Fruit fly (Drosophila melanogaster) whole organism, embryonic: ENCODE results near the gene Cad74A.
A peak's percentile ranks its signal among the peaks of the same experiment; 100 is the strongest.

Source experiments
- Bteb2 ChIP-seq: fragments of 200-800 bp; sonication (Bioruptor generic); optimal IDR thresholded peaks from 2 replicates; lab custom pipeline; 2016; ENCODE audit warnings: missing biosample characterization, missing genetic modification characterization
- CG11093 ChIP-seq: fragments of 200-800 bp; sonication (Bioruptor generic); IDR thresholded peaks from 3 replicates; pipeline ENCODE4 v1.3.6; 2022; ENCODE audit warnings: missing biosample characterization, missing genetic modification characterization
- CG11247 ChIP-seq: fragments of 200-800 bp; sonication (Bioruptor generic); IDR thresholded peaks from 2 replicates; pipeline ENCODE4 v1.3.6; 2022; ENCODE audit warnings: missing biosample characterization, missing genetic modification characterization
- CG11695 ChIP-seq: fragments of 200-800 bp; sonication (Bioruptor generic); IDR thresholded peaks from 3 replicates; pipeline ENCODE4 v1.3.6; 2022; ENCODE audit warnings: missing biosample characterization, missing genetic modification characterization
- CG12744 ChIP-seq: fragments of 200-800 bp; sonication (Bioruptor generic); optimal IDR thresholded peaks from 2 replicates; lab custom pipeline; 2016; ENCODE audit warnings: missing biosample characterization, missing genetic modification characterization
- CG13624 ChIP-seq: fragments of 200-800 bp; sonication (Bioruptor generic); optimal IDR thresholded peaks from 2 replicates; lab custom pipeline; 2016; ENCODE audit warnings: missing biosample characterization, missing genetic modification characterization
- CG14014 ChIP-seq: fragments of 200-800 bp; sonication (Bioruptor generic); IDR thresholded peaks from 2 replicates; pipeline ENCODE4 v1.3.6; 2022; ENCODE audit warnings: missing biosample characterization, missing genetic modification characterization
- CG1647 ChIP-seq: fragments of 200-800 bp; sonication (Bioruptor generic); optimal IDR thresholded peaks from 3 replicates; lab custom pipeline; 2016; ENCODE audit warnings: missing biosample characterization, missing genetic modification characterization
- CG2116 ChIP-seq: fragments of 200-800 bp; sonication (Bioruptor generic); optimal IDR thresholded peaks from 3 replicates; lab custom pipeline; 2018; ENCODE audit warnings: missing biosample characterization, mild to moderate bottlenecking, missing genetic modification characterization
- CG2129 ChIP-seq: fragments of 200-800 bp; sonication (Bioruptor generic); IDR thresholded peaks from 2 replicates; pipeline ENCODE4 v1.3.6; 2022; ENCODE audit warnings: missing biosample characterization, missing genetic modification characterization; ENCODE audit not compliant: partially characterized antibody
- CG2712 ChIP-seq: fragments of 200-800 bp; optimal IDR thresholded peaks from 3 replicates; lab custom pipeline; 2019; ENCODE audit warnings: missing biosample characterization, mild to moderate bottlenecking, missing genetic modification characterization, moderate library complexity
- CG3065 ChIP-seq: fragments of 200-800 bp; sonication (Bioruptor generic); optimal IDR thresholded peaks from 2 replicates; lab custom pipeline; 2016; ENCODE audit warnings: missing biosample characterization, missing genetic modification characterization
- CG31441 ChIP-seq: fragments of 200-800 bp; sonication (Bioruptor generic); IDR thresholded peaks from 2 replicates; pipeline ENCODE4 v1.3.6; 2022; ENCODE audit warnings: missing biosample characterization, missing genetic modification characterization
- CG34422 ChIP-seq: fragments of 200-800 bp; sonication (Bioruptor generic); IDR thresholded peaks from 3 replicates; pipeline ENCODE4 v1.3.6; 2022; ENCODE audit warnings: missing biosample characterization, missing genetic modification characterization
- CG6254 ChIP-seq: fragments of 200-800 bp; sonication (Bioruptor generic); optimal IDR thresholded peaks from 3 replicates; lab custom pipeline; 2017; ENCODE audit warnings: mild to moderate bottlenecking, missing biosample characterization, missing genetic modification reagents, missing genetic modification characterization
- CG6654 ChIP-seq: fragments of 200-800 bp; sonication (Bioruptor generic); optimal IDR thresholded peaks from 2 replicates; lab custom pipeline; 2017; ENCODE audit warnings: missing biosample characterization, mild to moderate bottlenecking, missing genetic modification characterization
- CG7839 ChIP-seq: fragments of 200-800 bp; sonication (Bioruptor generic); optimal IDR thresholded peaks from 3 replicates; lab custom pipeline; 2018; ENCODE audit warnings: missing biosample characterization, mild to moderate bottlenecking, missing genetic modification characterization, moderate library complexity
- CG9727 ChIP-seq: fragments of 200-800 bp; sonication (Bioruptor generic); optimal IDR thresholded peaks from 3 replicates; lab custom pipeline; 2017; ENCODE audit warnings: missing biosample characterization, mild to moderate bottlenecking, missing genetic modification characterization
- CG9932 ChIP-seq: fragments of 200-800 bp; sonication (Bioruptor generic); IDR thresholded peaks from 2 replicates; pipeline ENCODE4 v1.3.6; 2022; ENCODE audit warnings: missing biosample characterization, missing genetic modification characterization
- CkIIα-i1 ChIP-seq: fragments of 200-800 bp; sonication (Bioruptor generic); IDR thresholded peaks from 2 replicates; pipeline ENCODE4 v1.3.6; 2022; ENCODE audit warnings: missing biosample characterization, missing genetic modification characterization
- CoRest ChIP-seq: fragments of 200-800 bp; sonication (Bioruptor generic); optimal IDR thresholded peaks from 3 replicates; lab custom pipeline; 2018; ENCODE audit warnings: missing biosample characterization, mild to moderate bottlenecking, missing genetic modification characterization, moderate library complexity
- Dref ChIP-seq: fragments of 200-800 bp; sonication (Bioruptor generic); IDR thresholded peaks from 2 replicates; pipeline ENCODE4 v1.3.6; 2022; ENCODE audit warnings: missing biosample characterization, missing genetic modification characterization
- Eip74EF ChIP-seq, 2 experiments: fragments of 200-800 bp in 1 of 2; fragments of >200 bp in 1 of 2; sonication (Bioruptor generic) in 1 of 2; optimal IDR thresholded peaks; 2 replicates each; lab custom pipeline; 2017 to 2019; ENCODE audit warnings: missing biosample characterization in 2 of 2, missing genetic modification characterization in 2 of 2, mild to moderate bottlenecking in 1 of 2, moderate library complexity in 1 of 2
- Lim3 ChIP-seq: fragments of 200-800 bp; sonication (Bioruptor generic); IDR thresholded peaks from 2 replicates; pipeline ENCODE4 v1.3.6; 2022; ENCODE audit warnings: missing biosample characterization, missing genetic modification characterization
- Lpt ChIP-seq: fragments of >200 bp; optimal IDR thresholded peaks from 2 replicates; lab custom pipeline; 2018; ENCODE audit warnings: missing biosample characterization, missing genetic modification characterization
- Opbp ChIP-seq: fragments of 200-800 bp; sonication (Bioruptor generic); IDR thresholded peaks from 3 replicates; pipeline ENCODE4 v1.3.6; 2022; ENCODE audit warnings: missing biosample characterization, missing genetic modification characterization; ENCODE audit not compliant: partially characterized antibody
- Poxn ChIP-seq: fragments of 200-800 bp; sonication (Bioruptor generic); IDR thresholded peaks from 2 replicates; pipeline ENCODE4 v1.3.6; 2022; ENCODE audit warnings: missing biosample characterization, missing genetic modification characterization
- Rx ChIP-seq: fragments of 200-800 bp; sonication (Bioruptor generic); IDR thresholded peaks from 2 replicates; pipeline ENCODE4 v1.3.6; 2022; ENCODE audit warnings: missing biosample characterization, missing genetic modification characterization
- bbx ChIP-seq: fragments of 200-800 bp; sonication (Bioruptor generic); IDR thresholded peaks from 2 replicates; pipeline ENCODE4 v1.3.6; 2022; ENCODE audit warnings: missing biosample characterization, missing genetic modification characterization; ENCODE audit not compliant: partially characterized antibody
- bigmax ChIP-seq: fragments of 200-800 bp; sonication (Bioruptor generic); optimal IDR thresholded peaks from 2 replicates; lab custom pipeline; 2018; ENCODE audit warnings: missing biosample characterization, mild to moderate bottlenecking, missing genetic modification characterization
- chif ChIP-seq, 2 experiments: fragments of 200-800 bp; sonication (Bioruptor generic); optimal IDR thresholded peaks; 3 replicates each; lab custom pipeline; 2016; ENCODE audit warnings: missing biosample characterization in 2 of 2, missing genetic modification characterization in 2 of 2
- dimm ChIP-seq: fragments of 200-800 bp; sonication (Bioruptor generic); IDR thresholded peaks from 2 replicates; pipeline ENCODE4 v1.3.6; 2022; ENCODE audit warnings: missing biosample characterization, missing genetic modification characterization
- ems ChIP-seq: fragments of 200-800 bp; sonication (Bioruptor generic); optimal IDR thresholded peaks from 3 replicates; lab custom pipeline; 2016; ENCODE audit warnings: missing biosample characterization, missing genetic modification characterization
- ewg ChIP-seq: fragments of 200-800 bp; sonication (Bioruptor generic); optimal IDR thresholded peaks from 3 replicates; lab custom pipeline; 2017; ENCODE audit warnings: mild to moderate bottlenecking, missing biosample characterization, missing genetic modification reagents, missing genetic modification characterization
- gce ChIP-seq: fragments of 200-800 bp; sonication (Bioruptor generic); IDR thresholded peaks from 3 replicates; pipeline ENCODE4 v1.3.6; 2022; ENCODE audit warnings: missing biosample characterization, missing genetic modification characterization
- gro ChIP-seq: fragments of 200-800 bp; sonication (Bioruptor generic); optimal IDR thresholded peaks from 2 replicates; lab custom pipeline; 2016; ENCODE audit warnings: missing biosample characterization, missing genetic modification characterization
- lmd ChIP-seq: fragments of 200-800 bp; sonication (Bioruptor generic); IDR thresholded peaks from 2 replicates; pipeline ENCODE4 v1.3.6; 2022; ENCODE audit warnings: missing biosample characterization, missing genetic modification characterization
- org-1 ChIP-seq: fragments of 200-800 bp; sonication (Bioruptor generic); optimal IDR thresholded peaks from 2 replicates; lab custom pipeline; 2017; ENCODE audit warnings: missing biosample characterization, missing genetic modification characterization
- pan ChIP-seq, 4 experiments: fragments of >200 bp in 3 of 4; fragments of 200-800 bp in 1 of 4; sonication (Bioruptor generic) in 1 of 4; optimal IDR thresholded peaks in 3 of 4; IDR thresholded peaks in 1 of 4; 2 replicates each; pipeline versions ENCODE4 v1.3.6 to Lab custom; 2017 to 2022; ENCODE audit warnings: missing biosample characterization in 2 of 4, missing genetic modification characterization in 2 of 4, mixed read lengths in 1 of 4
- peb ChIP-seq: fragments of 200-800 bp; sonication (Bioruptor generic); IDR thresholded peaks from 2 replicates; pipeline ENCODE4 v1.3.6; 2022; ENCODE audit warnings: missing biosample characterization, missing genetic modification characterization
- pzg ChIP-seq: fragments of 200-800 bp; sonication (Bioruptor generic); optimal IDR thresholded peaks from 3 replicates; lab custom pipeline; 2018; ENCODE audit warnings: missing biosample characterization, mild to moderate bottlenecking, missing genetic modification characterization, moderate library complexity
- schlank ChIP-seq: fragments of 200-800 bp; sonication (Bioruptor generic); optimal IDR thresholded peaks from 2 replicates; lab custom pipeline; 2018; ENCODE audit warnings: missing biosample characterization, mild to moderate bottlenecking, missing genetic modification characterization
- sisA ChIP-seq: fragments of 200-800 bp; sonication (Bioruptor generic); IDR thresholded peaks from 2 replicates; pipeline ENCODE4 v1.3.6; 2022; ENCODE audit warnings: missing biosample characterization, missing genetic modification characterization
- sna ChIP-seq: fragments of 200-800 bp; sonication (Bioruptor generic); IDR thresholded peaks from 2 replicates; pipeline ENCODE4 v1.3.6; 2022; ENCODE audit warnings: missing biosample characterization, missing genetic modification characterization; ENCODE audit not compliant: partially characterized antibody
- sug ChIP-seq: fragments of 200-800 bp; optimal IDR thresholded peaks from 2 replicates; lab custom pipeline; 2019; ENCODE audit warnings: missing biosample characterization, mild to moderate bottlenecking, missing genetic modification characterization, moderate library complexity
- tgo ChIP-seq: fragments of 200-800 bp; sonication (Bioruptor generic); IDR thresholded peaks from 3 replicates; pipeline ENCODE4 v1.3.6; 2022; ENCODE audit warnings: missing biosample characterization, missing genetic modification characterization
- tio ChIP-seq: fragments of 200-800 bp; sonication (Bioruptor generic); optimal IDR thresholded peaks from 2 replicates; lab custom pipeline; 2017; ENCODE audit warnings: missing biosample characterization, missing genetic modification characterization, inconsistent platforms
- toy ChIP-seq: fragments of 200-800 bp; sonication (Bioruptor generic); IDR thresholded peaks from 2 replicates; pipeline ENCODE4 v1.3.6; 2022; ENCODE audit warnings: missing biosample characterization, missing genetic modification characterization
- zf30C ChIP-seq: fragments of 200-800 bp; sonication (Bioruptor generic); optimal IDR thresholded peaks from 3 replicates; lab custom pipeline; 2018; ENCODE audit warnings: missing biosample characterization, mild to moderate bottlenecking, missing genetic modification characterization

Gene Cad74A

dm6 chr3L:17419103-17419741 is 39.9 kb upstream of the Cad74A start (continued):
- TF ChIP-seq CG6254 (GFP tag; lab: Kevin White, UChicago) (no peak), CG14014 (peak; percentile 9; the same call in 1 of the 2 replicates), zf30C (no peak), CG3065 (GFP tag; lab: Kevin White, UChicago) (no peak), CG7839 (no peak), schlank (no peak), bigmax (GFP tag; lab: Kevin White, UChicago) (no peak), Opbp (0 out of 3 replicates have a peak, but pooled peaks have one; percentile 18), chif (GFP tag; optimal IDR thresholded peaks at IDR 0.05; lab: Kevin White, UChicago) (no peak), CG11247 (no peak), CG2712 (tag; lab: Kevin White, UChicago) (no peak), Lim3 (GFP tag; lab: Robert Waterston, UW) (no peak), sna (GFP tag; lab: Robert Waterston, UW) (no peak), dimm (no peak), CG12744 (GFP tag; lab: Kevin White, UChicago) (no peak), pzg (GFP tag; lab: Kevin White, UChicago) (no peak), CG9932 (GFP tag; lab: Robert Waterston, UW) (0 out of 2 replicates have a peak, but pooled peaks have one; percentile 36), tgo (GFP tag; lab: Robert Waterston, UW) (no peak), Eip74EF (GFP tag; optimal IDR thresholded peaks at IDR 0.05; lab: Kevin White, UChicago) (no peak), peb (GFP tag; lab: Robert Waterston, UW) (no peak), Poxn (no peak)

dm6 chr3L:17415967-17416749 is 36.8 kb upstream of the Cad74A start:
- no peak for TF ChIP-seq CG13624 (GFP tag; lab: Kevin White, UChicago)
- no peak for TF ChIP-seq Bteb2 (GFP tag; lab: Kevin White, UChicago)
- no peak for TF ChIP-seq CG2129
- no peak for TF ChIP-seq lmd (GFP tag; lab: Robert Waterston, UW)
- TF ChIP-seq CkIIα-i1, result no peak
- TF ChIP-seq sug (tag; lab: Kevin White, UChicago), result no peak
- TF ChIP-seq Rx, result no peak
- no peak for TF ChIP-seq CG1647
- TF ChIP-seq sisA (GFP tag; lab: Robert Waterston, UW), result no peak
- no peak for TF ChIP-seq CG6654 (GFP tag; lab: Kevin White, UChicago)
- no peak for TF ChIP-seq Dref (GFP tag; lab: Robert Waterston, UW)
- no peak for TF ChIP-seq CG34422 (GFP tag; lab: Robert Waterston, UW)
- TF ChIP-seq CG11695, result no peak
- TF ChIP-seq toy (GFP tag; lab: Robert Waterston, UW), result no peak
- TF ChIP-seq tio (GFP tag; lab: Kevin White, UChicago), result peak; percentile 41
- TF ChIP-seq CG2116 (GFP tag; lab: Kevin White, UChicago), result peak; percentile 23
- TF ChIP-seq Lpt, result peak; percentile 82
- no peak for TF ChIP-seq bbx (GFP tag; lab: Robert Waterston, UW)
- no peak for TF ChIP-seq gro (GFP tag; lab: Kevin White, UChicago)
- TF ChIP-seq pan (optimal IDR thresholded peaks at IDR 0.05; lab: Kevin White, UChicago), result no peak
- no peak for TF ChIP-seq pan (GFP tag; optimal IDR thresholded peaks at IDR 0.05 in 1 of 2, IDR thresholded peaks at IDR 0.05 in 1 of 2)
- no peak for TF ChIP-seq CG11093
- peak; percentile 88 for TF ChIP-seq CG9727
- TF ChIP-seq ems (GFP tag; lab: Kevin White, UChicago), result no peak
- peak; percentile 36 for TF ChIP-seq org-1
- TF ChIP-seq CoRest, result peak; percentile 47
- TF ChIP-seq Eip74EF (GFP tag; optimal IDR thresholded peaks at IDR 0.05; lab: Kevin White, UChicago), result no peak
- TF ChIP-seq gce (GFP tag; lab: Robert Waterston, UW), result no peak
- TF ChIP-seq CG31441 (GFP tag; lab: Robert Waterston, UW), result peak; percentile 55
- no peak for TF ChIP-seq ewg
